Fruit fly (Drosophila melanogaster) whole organism, prepupa: ENCODE data around the gene S.

Experiments used
- CG34406 ChIP-seq: fragments of 200-800 bp; sonication (Bioruptor generic); optimal IDR thresholded peaks from 3 replicates; lab custom pipeline; 2016; ENCODE audit warnings: missing biosample characterization, missing genetic modification characterization
- CG6163 ChIP-seq: fragments of 200-800 bp; sonication (Bioruptor generic); IDR thresholded peaks from 3 replicates; pipeline ENCODE4 v1.3.6; 2022; ENCODE audit warnings: missing biosample characterization, missing genetic modification characterization
- CG6792 ChIP-seq: fragments of 200-800 bp; sonication (Bioruptor generic); optimal IDR thresholded peaks from 3 replicates; lab custom pipeline; 2016; ENCODE audit warnings: missing biosample characterization, missing genetic modification characterization
- CG6808 ChIP-seq: fragments of 200-800 bp; sonication (Bioruptor generic); optimal IDR thresholded peaks from 3 replicates; lab custom pipeline; 2017; ENCODE audit warnings: missing biosample characterization, missing genetic modification characterization, mild to moderate bottlenecking, moderate library complexity, missing genetic modification reagents
- CG6854 ChIP-seq: fragments of 200-800 bp; sonication (Bioruptor generic); optimal IDR thresholded peaks from 2 replicates; lab custom pipeline; 2017; ENCODE audit warnings: missing biosample characterization, mild to moderate bottlenecking, missing genetic modification characterization
- Hr38 ChIP-seq: sonication (Bioruptor generic); optimal IDR thresholded peaks from 2 replicates; lab custom pipeline; 2016; ENCODE audit warnings: missing biosample characterization, missing genetic modification characterization
- Met ChIP-seq: fragments of 200-800 bp; sonication (Bioruptor generic); optimal IDR thresholded peaks from 3 replicates; lab custom pipeline; 2016; ENCODE audit warnings: missing biosample characterization, missing genetic modification characterization
- dsx ChIP-seq: fragments of 200-800 bp; optimal IDR thresholded peaks from 3 replicates; lab custom pipeline; 2019; ENCODE audit warnings: missing biosample characterization, mild to moderate bottlenecking, missing genetic modification characterization, moderate library complexity; ENCODE audit not compliant: poor library complexity, severe bottlenecking

- no peak for TF ChIP-seq CG34406 (GFP tag; lab: Kevin White, UChicago)
- TF ChIP-seq dsx (GFP tag; lab: Kevin White, UChicago), result no peak
- TF ChIP-seq CG6854 (GFP tag; lab: Kevin White, UChicago), result no peak
- TF ChIP-seq Hr38 (GFP tag; lab: Kevin White, UChicago), result no peak
- no peak for TF ChIP-seq Met (GFP tag; lab: Kevin White, UChicago)
- no peak for TF ChIP-seq CG6808 (GFP tag; lab: Kevin White, UChicago)
- TF ChIP-seq CG6163 (GFP tag; lab: Robert Waterston, UW), result no peak
- no peak for TF ChIP-seq CG6792 (GFP tag; lab: Kevin White, UChicago)
Observed at dm6 chr2L:1122711-1122960, 45.0 kb upstream of the S start.
